In genomic region chr3R:28819555-28820305, dm6 we compare ENCODE assay signal across 1 fruit fly cellular context.
TF ChIP-seq lines count a peak whose summit lies in the region.

TSS of gene CG1523 (minus strand) at chr3R:28819668.
TSS of gene CG1647 (plus strand) at chr3R:28820221.

TF ChIP-seq in whole organism, embryonic, 481 proteins besides CTCF, POLR2A, EP300 and RAD21 (continued from another document):
- TF ChIP-seq CG1647 (GFP tag; optimal IDR thresholded peaks at IDR 0.05; lab: Kevin White, UChicago): peak; percentile 57
- TF ChIP-seq CG7745 (tag; optimal IDR thresholded peaks at IDR 0.05; lab: Kevin White, UChicago): no peak
- no peak for TF ChIP-seq CG6683 (GFP tag; optimal IDR thresholded peaks at IDR 0.05; lab: Kevin White, UChicago)
- peak; percentile 61 for TF ChIP-seq Chrac-16 (GFP tag; optimal IDR thresholded peaks at IDR 0.05; lab: Kevin White, UChicago)
- peak; percentile 38 for TF ChIP-seq disco-r (GFP tag; optimal IDR thresholded peaks at IDR 0.05; lab: Kevin White, UChicago)
- TF ChIP-seq CG8924 (tag; optimal IDR thresholded peaks at IDR 0.05; lab: Kevin White, UChicago): peak; percentile 79
- TF ChIP-seq CG5245 (GFP tag; optimal IDR thresholded peaks at IDR 0.05; lab: Kevin White, UChicago): peak; percentile 0
- TF ChIP-seq Doc2 (GFP tag; IDR thresholded peaks at IDR 0.05; lab: Robert Waterston, UW): no peak
- peak; percentile 53 for TF ChIP-seq bab2 (GFP tag; optimal IDR thresholded peaks at IDR 0.05; lab: Kevin White, UChicago)
- TF ChIP-seq Dfd (GFP tag; optimal IDR thresholded peaks at IDR 0.05; lab: Kevin White, UChicago): no peak
- no peak for TF ChIP-seq btn (GFP tag; optimal IDR thresholded peaks at IDR 0.05; lab: Kevin White, UChicago)
- TF ChIP-seq CG30431 (GFP tag; optimal IDR thresholded peaks at IDR 0.05; lab: Kevin White, UChicago): peak; percentile 33
- TF ChIP-seq CG30020 (tag; optimal IDR thresholded peaks at IDR 0.05; lab: Kevin White, UChicago): peak; percentile 66
- peak; percentile 54 for TF ChIP-seq Xrp1 (GFP tag; IDR thresholded peaks at IDR 0.05; lab: Robert Waterston, UW)
- TF ChIP-seq zen2 (GFP tag; IDR thresholded peaks at IDR 0.05; lab: Robert Waterston, UW; ENCODE audit: partially characterized antibody): peak; percentile 8; the same call in 1 of the 3 replicates
- TF ChIP-seq hth (optimal IDR thresholded peaks at IDR 0.05; lab: Kevin White, UChicago): no peak
- 0 out of 3 replicates have a peak, but pooled peaks have one; percentile 20 for TF ChIP-seq H15 (GFP tag; IDR thresholded peaks at IDR 0.05; lab: Robert Waterston, UW)
- TF ChIP-seq CG5953 (GFP tag; IDR thresholded peaks at IDR 0.05; lab: Robert Waterston, UW): no peak
- no peak for TF ChIP-seq ham (GFP tag; IDR thresholded peaks at IDR 0.05; lab: Robert Waterston, UW)
- peak; percentile 74 for TF ChIP-seq CG10543 (GFP tag; optimal IDR thresholded peaks at IDR 0.05; lab: Kevin White, UChicago)
- peak; percentile 21 for TF ChIP-seq CG1792 (GFP tag; optimal IDR thresholded peaks at IDR 0.05; lab: Kevin White, UChicago)
- no peak for TF ChIP-seq Lpt (GFP tag; optimal IDR thresholded peaks at IDR 0.05; lab: Kevin White, UChicago)
- peak; percentile 66 for TF ChIP-seq CG17385 (GFP tag; optimal IDR thresholded peaks at IDR 0.05; lab: Kevin White, UChicago)
- peak; percentile 50 for TF ChIP-seq CG18476 (GFP tag; optimal IDR thresholded peaks at IDR 0.05; lab: Kevin White, UChicago)
- TF ChIP-seq z (GFP tag; IDR thresholded peaks at IDR 0.05; lab: Robert Waterston, UW): no peak
- no peak for TF ChIP-seq CG3726 (GFP tag; IDR thresholded peaks at IDR 0.05; lab: Robert Waterston, UW)
- no peak for TF ChIP-seq CG31365 (tag; optimal IDR thresholded peaks at IDR 0.05; lab: Kevin White, UChicago)
- peak; percentile 81 for TF ChIP-seq CG18262 (tag; optimal IDR thresholded peaks at IDR 0.05; lab: Kevin White, UChicago)
- TF ChIP-seq sna (GFP tag; IDR thresholded peaks at IDR 0.05; lab: Robert Waterston, UW; ENCODE audit: partially characterized antibody): peak; percentile 52; the same call in 1 of the 2 replicates
- TF ChIP-seq yki (optimal IDR thresholded peaks at IDR 0.05; lab: Kevin White, UChicago): no peak
- TF ChIP-seq gcm2 (GFP tag; optimal IDR thresholded peaks at IDR 0.05; lab: Kevin White, UChicago): no peak
- peak; percentile 54 for TF ChIP-seq CG34422 (GFP tag; IDR thresholded peaks at IDR 0.05; lab: Robert Waterston, UW)
- TF ChIP-seq Dbx (GFP tag; IDR thresholded peaks at IDR 0.05; lab: Robert Waterston, UW): peak; percentile 49; the same call in 1 of the 3 replicates
- TF ChIP-seq CG9932 (GFP tag; IDR thresholded peaks at IDR 0.05; lab: Robert Waterston, UW): peak; percentile 57
- no peak for TF ChIP-seq grn (GFP tag; optimal IDR thresholded peaks at IDR 0.05; lab: Kevin White, UChicago)
- TF ChIP-seq maf-S (GFP tag; optimal IDR thresholded peaks at IDR 0.05; lab: Kevin White, UChicago): peak; percentile 61
- TF ChIP-seq CG14014 (GFP tag; IDR thresholded peaks at IDR 0.05; lab: Robert Waterston, UW): no peak
- peak; percentile 45; the same call in 2 of the 3 replicates for TF ChIP-seq croc (GFP tag; conservative IDR thresholded peaks at IDR 0.05; lab: Robert Waterston, UW)
- TF ChIP-seq CG14050 (GFP tag; IDR thresholded peaks at IDR 0.05; lab: Robert Waterston, UW): 0 out of 3 replicates have a peak, but pooled peaks have one; percentile 26
- TF ChIP-seq Mrtf (GFP tag; IDR thresholded peaks at IDR 0.05; lab: Robert Waterston, UW): peak; percentile 26; the same call in 1 of the 3 replicates
- peak; percentile 61 for TF ChIP-seq Ssrp (tag; optimal IDR thresholded peaks at IDR 0.05; lab: Kevin White, UChicago)
- TF ChIP-seq Atf-2 (GFP tag; optimal IDR thresholded peaks at IDR 0.05; lab: Kevin White, UChicago): peak; percentile 50
- peak; percentile 55 for TF ChIP-seq zfh2 (GFP tag; optimal IDR thresholded peaks at IDR 0.05; lab: Kevin White, UChicago)
- no peak for TF ChIP-seq br (optimal IDR thresholded peaks at IDR 0.05; lab: Kevin White, UChicago)
- peak; percentile 20 for TF ChIP-seq luna (GFP tag; optimal IDR thresholded peaks at IDR 0.05; lab: Kevin White, UChicago)
- peak; percentile 46 for TF ChIP-seq Spps (tag; optimal IDR thresholded peaks at IDR 0.05; lab: Kevin White, UChicago)
- TF ChIP-seq MESR4 (GFP tag; optimal IDR thresholded peaks at IDR 0.05; lab: Kevin White, UChicago): peak; percentile 22
- peak; percentile 35; the same call in 1 of the 3 replicates for TF ChIP-seq CG11093 (GFP tag; IDR thresholded peaks at IDR 0.05; lab: Robert Waterston, UW)
- no peak for TF ChIP-seq Asciz (GFP tag; optimal IDR thresholded peaks at IDR 0.05; lab: Kevin White, UChicago)
- TF ChIP-seq NFAT (GFP tag; IDR thresholded peaks at IDR 0.05; lab: Robert Waterston, UW): peak; percentile 42; the same call in 1 of the 2 replicates
- TF ChIP-seq C15 (GFP tag; IDR thresholded peaks at IDR 0.05; lab: Robert Waterston, UW): no peak
- TF ChIP-seq pum (GFP tag; optimal IDR thresholded peaks at IDR 0.05; lab: Kevin White, UChicago): peak; percentile 57
- TF ChIP-seq CG10959 (GFP tag; IDR thresholded peaks at IDR 0.05; lab: Robert Waterston, UW): peak; percentile 44; the same call in 1 of the 2 replicates
- TF ChIP-seq ato (GFP tag; IDR thresholded peaks at IDR 0.05; lab: Robert Waterston, UW; ENCODE audit: partially characterized antibody): no peak
- peak; percentile 62 for TF ChIP-seq NfI (GFP tag; optimal IDR thresholded peaks at IDR 0.05; lab: Kevin White, UChicago)
- peak; percentile 33; the same call in 1 of the 2 replicates for TF ChIP-seq bbx (GFP tag; IDR thresholded peaks at IDR 0.05; lab: Robert Waterston, UW; ENCODE audit: partially characterized antibody)
- TF ChIP-seq inv (GFP tag; IDR thresholded peaks at IDR 0.05; lab: Robert Waterston, UW; ENCODE audit: partially characterized antibody): peak; percentile 46; the same call in 1 of the 2 replicates
- TF ChIP-seq sisA (GFP tag; IDR thresholded peaks at IDR 0.05; lab: Robert Waterston, UW): 0 out of 2 replicates have a peak, but pooled peaks have one; percentile 14
- peak; percentile 48 for TF ChIP-seq CG7786 (GFP tag; optimal IDR thresholded peaks at IDR 0.05; lab: Kevin White, UChicago)
- TF ChIP-seq Sry-δ (GFP tag; optimal IDR thresholded peaks at IDR 0.05; lab: Kevin White, UChicago): peak; percentile 41
- TF ChIP-seq HHEX (GFP tag; optimal IDR thresholded peaks at IDR 0.05; lab: Kevin White, UChicago): peak; percentile 49
- no peak for TF ChIP-seq nau (GFP tag; optimal IDR thresholded peaks at IDR 0.05; lab: Kevin White, UChicago)
- TF ChIP-seq CG30403 (GFP tag; optimal IDR thresholded peaks at IDR 0.05; lab: Kevin White, UChicago): peak; percentile 74
- peak; percentile 60; the same call in 1 of the 2 replicates for TF ChIP-seq CG17328 (GFP tag; IDR thresholded peaks at IDR 0.05; lab: Robert Waterston, UW)
- TF ChIP-seq CG14965 (GFP tag; optimal IDR thresholded peaks at IDR 0.05; lab: Kevin White, UChicago; ENCODE audit: borderline replicate concordance): no peak
- no peak for TF ChIP-seq ap (GFP tag; IDR thresholded peaks at IDR 0.05; lab: Robert Waterston, UW)
- TF ChIP-seq chif (GFP tag; optimal IDR thresholded peaks at IDR 0.05; lab: Kevin White, UChicago): peak; percentile 10 to 61
- TF ChIP-seq emc (GFP tag; optimal IDR thresholded peaks at IDR 0.05; lab: Kevin White, UChicago): no peak
- TF ChIP-seq dpn (GFP tag; optimal IDR thresholded peaks at IDR 0.05; lab: Kevin White, UChicago): peak; percentile 45 to 58
- TF ChIP-seq CG5180 (GFP tag; optimal IDR thresholded peaks at IDR 0.05; lab: Kevin White, UChicago): no peak
- peak; percentile 49 for TF ChIP-seq fd3F (GFP tag; optimal IDR thresholded peaks at IDR 0.05; lab: Kevin White, UChicago)
- TF ChIP-seq Antp (GFP tag; optimal IDR thresholded peaks at IDR 0.05; lab: Kevin White, UChicago): peak; percentile 76
- peak; percentile 63 for TF ChIP-seq dysf (GFP tag; IDR thresholded peaks at IDR 0.05; lab: Robert Waterston, UW)
- TF ChIP-seq hb (GFP tag; IDR thresholded peaks at IDR 0.05; lab: Robert Waterston, UW; ENCODE audit: partially characterized antibody): no peak
- TF ChIP-seq Fer2 (tag; optimal IDR thresholded peaks at IDR 0.05; lab: Kevin White, UChicago): peak; percentile 63
- TF ChIP-seq CG12769 (tag; optimal IDR thresholded peaks at IDR 0.05; lab: Kevin White, UChicago): no peak
- no peak for TF ChIP-seq Hr39 (optimal IDR thresholded peaks at IDR 0.05; lab: Kevin White, UChicago)
- peak; percentile 14 for TF ChIP-seq HmgD (GFP tag; optimal IDR thresholded peaks at IDR 0.05; lab: Kevin White, UChicago)
- TF ChIP-seq pho (GFP tag; optimal IDR thresholded peaks at IDR 0.05; lab: Kevin White, UChicago): peak; percentile 38
- TF ChIP-seq tin (GFP tag; optimal IDR thresholded peaks at IDR 0.05; lab: Kevin White, UChicago): peak; percentile 41
- TF ChIP-seq Bteb2 (GFP tag; optimal IDR thresholded peaks at IDR 0.05; lab: Kevin White, UChicago): no peak
- peak; percentile 7 for TF ChIP-seq Ets97D (GFP tag; optimal IDR thresholded peaks at IDR 0.05; lab: Kevin White, UChicago)
- TF ChIP-seq CG4707 (GFP tag; optimal IDR thresholded peaks at IDR 0.05; lab: Kevin White, UChicago): peak; percentile 42
- 0 out of 2 replicates have a peak, but pooled peaks have one; percentile 28 for TF ChIP-seq Rx (GFP tag; IDR thresholded peaks at IDR 0.05; lab: Robert Waterston, UW)
- TF ChIP-seq pzg (GFP tag; optimal IDR thresholded peaks at IDR 0.05; lab: Kevin White, UChicago): peak; percentile 20
- TF ChIP-seq psq (GFP tag; optimal IDR thresholded peaks at IDR 0.05; lab: Kevin White, UChicago): no peak
- TF ChIP-seq stc (GFP tag; IDR thresholded peaks at IDR 0.05; lab: Robert Waterston, UW): no peak
- TF ChIP-seq Neu2 (GFP tag; optimal IDR thresholded peaks at IDR 0.05; lab: Kevin White, UChicago; ENCODE audit: borderline replicate concordance): no peak
- TF ChIP-seq CG6689 (GFP tag; IDR thresholded peaks at IDR 0.05; lab: Robert Waterston, UW): peak; percentile 73
- TF ChIP-seq vvl (GFP tag; IDR thresholded peaks at IDR 0.05; lab: Robert Waterston, UW): peak; percentile 40; the same call in 1 of the 2 replicates
- TF ChIP-seq CG12236 (GFP tag; optimal IDR thresholded peaks at IDR 0.05; lab: Kevin White, UChicago): no peak
- no peak for TF ChIP-seq ab (GFP tag; optimal IDR thresholded peaks at IDR 0.05; lab: Kevin White, UChicago)
- no peak for TF ChIP-seq CG15479 (GFP tag; optimal IDR thresholded peaks at IDR 0.05; lab: Kevin White, UChicago)
- TF ChIP-seq Six4 (GFP tag; optimal IDR thresholded peaks at IDR 0.05; lab: Kevin White, UChicago): peak; percentile 52
- TF ChIP-seq hkb (optimal IDR thresholded peaks at IDR 0.05; lab: Kevin White, UChicago): no peak
- 0 out of 2 replicates have a peak, but pooled peaks have one; percentile 40 for TF ChIP-seq hkb (GFP tag; IDR thresholded peaks at IDR 0.05; lab: Robert Waterston, UW)
- TF ChIP-seq Abd-B (GFP tag; optimal IDR thresholded peaks at IDR 0.05; lab: Kevin White, UChicago): peak; percentile 67
- peak; percentile 82 for TF ChIP-seq CG13424 (tag; optimal IDR thresholded peaks at IDR 0.05; lab: Kevin White, UChicago)
- peak; percentile 72 for TF ChIP-seq Hsf (GFP tag; optimal IDR thresholded peaks at IDR 0.05; lab: Kevin White, UChicago)
- TF ChIP-seq ems (GFP tag; optimal IDR thresholded peaks at IDR 0.05; lab: Kevin White, UChicago): no peak
- TF ChIP-seq CG10366 (GFP tag; IDR thresholded peaks at IDR 0.05; lab: Robert Waterston, UW): peak; percentile 51; the same call in 1 of the 2 replicates
- no peak for TF ChIP-seq trh (GFP tag; optimal IDR thresholded peaks at IDR 0.05; lab: Kevin White, UChicago)
- peak; percentile 75 for TF ChIP-seq phol (tag; optimal IDR thresholded peaks at IDR 0.05; lab: Kevin White, UChicago)
- TF ChIP-seq corto (GFP tag; optimal IDR thresholded peaks at IDR 0.05; lab: Kevin White, UChicago): no peak
- TF ChIP-seq Hr51 (GFP tag; optimal IDR thresholded peaks at IDR 0.05; lab: Kevin White, UChicago): peak in 1 of 2 experiments; percentile 51
- no peak for TF ChIP-seq lab (GFP tag; optimal IDR thresholded peaks at IDR 0.05; lab: Kevin White, UChicago)
- peak; percentile 2 for TF ChIP-seq YL-1 (GFP tag; optimal IDR thresholded peaks at IDR 0.05; lab: Kevin White, UChicago)
- no peak for TF ChIP-seq Eip74EF (GFP tag; optimal IDR thresholded peaks at IDR 0.05; lab: Kevin White, UChicago)
- no peak for TF ChIP-seq vnd (GFP tag; IDR thresholded peaks at IDR 0.05; lab: Robert Waterston, UW; ENCODE audit: partially characterized antibody)
- TF ChIP-seq Myb (GFP tag; optimal IDR thresholded peaks at IDR 0.05; lab: Kevin White, UChicago): peak; percentile 38
- TF ChIP-seq sob (GFP tag; IDR thresholded peaks at IDR 0.05; lab: Robert Waterston, UW): peak; percentile 60; the same call in 1 of the 2 replicates
- TF ChIP-seq gsb-n (tag; optimal IDR thresholded peaks at IDR 0.05; lab: Kevin White, UChicago): no peak
- TF ChIP-seq rib (GFP tag; IDR thresholded peaks at IDR 0.05; lab: Robert Waterston, UW): peak; percentile 16; the same call in 1 of the 2 replicates
- TF ChIP-seq CG2712 (tag; optimal IDR thresholded peaks at IDR 0.05; lab: Kevin White, UChicago): peak; percentile 79
- peak; percentile 72 for TF ChIP-seq Dll (GFP tag; IDR thresholded peaks at IDR 0.05; lab: Robert Waterston, UW; ENCODE audit: partially characterized antibody)
- no peak for TF ChIP-seq CG10565 (GFP tag; optimal IDR thresholded peaks at IDR 0.05; lab: Kevin White, UChicago)
- no peak for TF ChIP-seq CG6813 (GFP tag; optimal IDR thresholded peaks at IDR 0.05; lab: Kevin White, UChicago)
TF ChIP-seq in whole organism, embryonic: peak in this region for 260.
